Fruit fly (Drosophila melanogaster) whole organism, embryonic: ENCODE measurements around the gene CkIIbeta.
A peak's percentile ranks its signal among the peaks of the same experiment; 100 is the strongest.

Experiments used
- CG10431 ChIP-seq: fragments of 200-800 bp; sonication (Bioruptor generic); optimal IDR thresholded peaks from 3 replicates; lab custom pipeline; 2018; ENCODE audit warnings: missing biosample characterization, mild to moderate bottlenecking, missing genetic modification characterization
- CG13123 ChIP-seq: fragments of 200-800 bp; sonication (Bioruptor generic); optimal IDR thresholded peaks from 2 replicates; lab custom pipeline; 2016; ENCODE audit warnings: missing biosample characterization, missing genetic modification characterization
- CG13624 ChIP-seq: fragments of 200-800 bp; sonication (Bioruptor generic); optimal IDR thresholded peaks from 2 replicates; lab custom pipeline; 2016; ENCODE audit warnings: missing biosample characterization, missing genetic modification characterization
- CG1529 ChIP-seq: fragments of 200-800 bp; sonication (Bioruptor generic); optimal IDR thresholded peaks from 3 replicates; lab custom pipeline; 2018; ENCODE audit warnings: missing biosample characterization, missing genetic modification characterization
- CG17568 ChIP-seq: fragments of 200-800 bp; sonication (Bioruptor generic); optimal IDR thresholded peaks from 2 replicates; lab custom pipeline; 2018; ENCODE audit warnings: missing biosample characterization, mild to moderate bottlenecking, missing genetic modification characterization, moderate library complexity
- CG17612 ChIP-seq: fragments of 200-800 bp; sonication (Bioruptor generic); IDR thresholded peaks from 2 replicates; pipeline ENCODE4 v1.3.6; 2022; ENCODE audit warnings: missing biosample characterization, missing genetic modification characterization
- CG1832 ChIP-seq: fragments of 200-800 bp; sonication (Bioruptor generic); optimal IDR thresholded peaks from 2 replicates; lab custom pipeline; 2017; ENCODE audit warnings: missing biosample characterization, mild to moderate bottlenecking, missing genetic modification characterization, inconsistent platforms
- CG2129 ChIP-seq: fragments of 200-800 bp; sonication (Bioruptor generic); IDR thresholded peaks from 2 replicates; pipeline ENCODE4 v1.3.6; 2022; ENCODE audit warnings: missing biosample characterization, missing genetic modification characterization; ENCODE audit not compliant: partially characterized antibody
- CG3995 ChIP-seq: fragments of 200-800 bp; sonication (Bioruptor generic); optimal IDR thresholded peaks from 3 replicates; lab custom pipeline; 2016; ENCODE audit warnings: missing biosample characterization, missing genetic modification characterization
- CG4360 ChIP-seq: fragments of 200-800 bp; sonication (Bioruptor generic); IDR thresholded peaks from 2 replicates; pipeline ENCODE4 v1.3.6; 2022; ENCODE audit warnings: missing biosample characterization, missing genetic modification characterization
- CG4854 ChIP-seq: fragments of 200-800 bp; sonication (Bioruptor generic); optimal IDR thresholded peaks from 2 replicates; lab custom pipeline; 2016; ENCODE audit warnings: missing biosample characterization, missing genetic modification characterization, inconsistent platforms
- CG5180 ChIP-seq: fragments of 200-800 bp; sonication (Bioruptor generic); optimal IDR thresholded peaks from 3 replicates; lab custom pipeline; 2017; ENCODE audit warnings: missing biosample characterization, missing genetic modification characterization, mild to moderate bottlenecking, moderate library complexity, missing genetic modification reagents
- CG6765 ChIP-seq: fragments of 200-800 bp; sonication (Bioruptor generic); optimal IDR thresholded peaks from 3 replicates; lab custom pipeline; 2017; ENCODE audit warnings: missing biosample characterization, mild to moderate bottlenecking, missing genetic modification characterization
- CG6813 ChIP-seq: fragments of 200-800 bp; sonication (Bioruptor generic); optimal IDR thresholded peaks from 2 replicates; lab custom pipeline; 2017; ENCODE audit warnings: missing biosample characterization, missing genetic modification characterization, mild to moderate bottlenecking, moderate library complexity, missing genetic modification reagents
- CG8478 ChIP-seq: fragments of >200 bp; optimal IDR thresholded peaks from 2 replicates; lab custom pipeline; 2018
- CG9797 ChIP-seq: fragments of 200-800 bp; sonication (Bioruptor generic); optimal IDR thresholded peaks from 3 replicates; lab custom pipeline; 2018; ENCODE audit warnings: missing biosample characterization, mild to moderate bottlenecking, missing genetic modification characterization
- CrebB ChIP-seq: fragments of 200-800 bp; sonication (Bioruptor generic); optimal IDR thresholded peaks from 3 replicates; lab custom pipeline; 2018; ENCODE audit warnings: missing biosample characterization, mild to moderate bottlenecking, missing genetic modification characterization
- GATAe ChIP-seq: fragments of 200-800 bp; sonication (Bioruptor generic); conservative IDR thresholded peaks from 2 replicates; pipeline ENCODE4 v1.3.6; 2022; ENCODE audit warnings: missing biosample characterization, missing genetic modification characterization
- HLH54F ChIP-seq: fragments of 200-800 bp; sonication (Bioruptor generic); optimal IDR thresholded peaks from 3 replicates; lab custom pipeline; 2016; ENCODE audit warnings: missing biosample characterization, missing genetic modification characterization
- HmgD ChIP-seq: fragments of 200-800 bp; sonication (Bioruptor generic); optimal IDR thresholded peaks from 3 replicates; lab custom pipeline; 2016; ENCODE audit warnings: missing biosample characterization, missing genetic modification characterization
- Hmx ChIP-seq: fragments of 200-800 bp; sonication (Bioruptor generic); optimal IDR thresholded peaks from 2 replicates; lab custom pipeline; 2016; ENCODE audit warnings: missing biosample characterization, missing genetic modification characterization
- Hr78 ChIP-seq, 2 experiments: fragments of 200-800 bp in 1 of 2; fragments of >200 bp in 1 of 2; sonication (Bioruptor generic) in 1 of 2; optimal IDR thresholded peaks; 2 replicates each; lab custom pipeline; 2017 to 2019; ENCODE audit warnings: missing biosample characterization in 2 of 2, missing genetic modification characterization in 2 of 2, mild to moderate bottlenecking in 1 of 2, moderate library complexity in 1 of 2
- Myb ChIP-seq: fragments of 200-800 bp; sonication (Bioruptor generic); optimal IDR thresholded peaks from 2 replicates; lab custom pipeline; 2016; ENCODE audit warnings: missing biosample characterization, missing genetic modification characterization
- Opbp ChIP-seq: fragments of 200-800 bp; sonication (Bioruptor generic); IDR thresholded peaks from 3 replicates; pipeline ENCODE4 v1.3.6; 2022; ENCODE audit warnings: missing biosample characterization, missing genetic modification characterization; ENCODE audit not compliant: partially characterized antibody
- Tbp ChIP-seq: fragments of >200 bp; optimal IDR thresholded peaks from 2 replicates; lab custom pipeline; 2018; ENCODE audit warnings: missing biosample characterization, missing genetic modification characterization
- Trl ChIP-seq, 3 experiments: fragments of >200 bp in 2 of 3; fragments of 200-800 bp in 1 of 3; sonication (Bioruptor generic) in 1 of 3; optimal IDR thresholded peaks; 2 replicates in 1 of 3; 3 replicates in 2 of 3; lab custom pipeline; 2016 to 2017; ENCODE audit warnings: missing biosample characterization in 1 of 3, missing genetic modification characterization in 1 of 3
- bowl ChIP-seq: fragments of 200-800 bp; sonication (Bioruptor generic); IDR thresholded peaks from 2 replicates; pipeline ENCODE4 v1.3.6; 2022; ENCODE audit warnings: missing biosample characterization, missing genetic modification characterization
- bsh ChIP-seq, 2 experiments: fragments of 200-800 bp; sonication (Bioruptor generic); optimal IDR thresholded peaks; 2 replicates each; lab custom pipeline; 2017 to 2018; ENCODE audit warnings: mild to moderate bottlenecking in 2 of 2, missing biosample characterization in 2 of 2, missing genetic modification characterization in 2 of 2, moderate library complexity in 1 of 2
- cg ChIP-seq: fragments of 200-800 bp; sonication (Bioruptor generic); optimal IDR thresholded peaks from 3 replicates; lab custom pipeline; 2019; ENCODE audit warnings: missing biosample characterization, mild to moderate bottlenecking, missing genetic modification characterization, moderate library complexity
- dan ChIP-seq: fragments of 200-800 bp; sonication (Bioruptor generic); IDR thresholded peaks from 2 replicates; pipeline ENCODE4 v1.3.6; 2022; ENCODE audit warnings: missing biosample characterization, missing genetic modification characterization
- dmrt11E ChIP-seq: fragments of 200-800 bp; sonication (Bioruptor generic); optimal IDR thresholded peaks from 3 replicates; lab custom pipeline; 2018; ENCODE audit warnings: missing biosample characterization, mild to moderate bottlenecking, missing genetic modification characterization, moderate library complexity
- ftz-f1 ChIP-seq: fragments of 200-800 bp; sonication (Bioruptor generic); optimal IDR thresholded peaks from 2 replicates; lab custom pipeline; 2016; ENCODE audit warnings: missing biosample characterization, missing genetic modification characterization
- gfzf ChIP-seq: fragments of 200-800 bp; sonication (Bioruptor generic); optimal IDR thresholded peaks from 2 replicates; lab custom pipeline; 2016; ENCODE audit warnings: missing biosample characterization, mild to moderate bottlenecking, missing genetic modification characterization, moderate library complexity
- gsb ChIP-seq: fragments of 200-800 bp; sonication (Bioruptor generic); IDR thresholded peaks from 2 replicates; pipeline ENCODE4 v1.3.6; 2022; ENCODE audit warnings: missing biosample characterization, missing genetic modification characterization
- ham ChIP-seq: fragments of 200-800 bp; sonication (Bioruptor generic); IDR thresholded peaks from 2 replicates; pipeline ENCODE4 v1.3.6; 2022; ENCODE audit warnings: missing biosample characterization, missing genetic modification characterization
- knrl ChIP-seq: fragments of 200-800 bp; sonication (Bioruptor generic); IDR thresholded peaks from 3 replicates; pipeline ENCODE4 v1.3.6; 2022; ENCODE audit warnings: missing biosample characterization, missing genetic modification characterization; ENCODE audit not compliant: partially characterized antibody
- lola ChIP-seq, 3 experiments: fragments of >200 bp in 2 of 3; fragments of 200-800 bp in 1 of 3; sonication (Bioruptor generic) in 1 of 3; optimal IDR thresholded peaks; 2 replicates each; lab custom pipeline; 2017 to 2019; ENCODE audit warnings: missing biosample characterization in 3 of 3, missing genetic modification characterization in 3 of 3, mild to moderate bottlenecking in 1 of 3, moderate library complexity in 1 of 3
- nau ChIP-seq: fragments of 200-800 bp; sonication (Bioruptor generic); optimal IDR thresholded peaks from 3 replicates; lab custom pipeline; 2017; ENCODE audit warnings: missing biosample characterization, mild to moderate bottlenecking, missing genetic modification characterization, missing genetic modification reagents
- nom ChIP-seq: fragments of 200-800 bp; sonication (Bioruptor generic); optimal IDR thresholded peaks from 2 replicates; lab custom pipeline; 2017; ENCODE audit warnings: missing biosample characterization, missing genetic modification characterization, mild to moderate bottlenecking, moderate library complexity, missing genetic modification reagents
- oc ChIP-seq: fragments of 200-800 bp; sonication (Bioruptor generic); optimal IDR thresholded peaks from 2 replicates; lab custom pipeline; 2018; ENCODE audit warnings: missing biosample characterization, mild to moderate bottlenecking, missing genetic modification characterization, moderate library complexity
- sc ChIP-seq, 3 experiments: fragments of >200 bp in 2 of 3; fragments of 200-800 bp in 1 of 3; sonication (Bioruptor generic) in 1 of 3; optimal IDR thresholded peaks; 2 replicates in 2 of 3; 3 replicates in 1 of 3; lab custom pipeline; 2017; ENCODE audit warnings: mild to moderate bottlenecking in 1 of 3, missing biosample characterization in 1 of 3, missing genetic modification characterization in 1 of 3, missing genetic modification reagents in 1 of 3
- sima ChIP-seq: fragments of 200-800 bp; sonication (Bioruptor generic); optimal IDR thresholded peaks from 2 replicates; lab custom pipeline; 2016; ENCODE audit warnings: missing biosample characterization, missing genetic modification characterization
- so ChIP-seq: fragments of 200-800 bp; sonication (Bioruptor generic); IDR thresholded peaks from 3 replicates; pipeline ENCODE4 v1.3.6; 2022; ENCODE audit warnings: missing biosample characterization, missing genetic modification characterization
- sob ChIP-seq: fragments of 200-800 bp; sonication (Bioruptor generic); IDR thresholded peaks from 2 replicates; pipeline ENCODE4 v1.3.6; 2022; ENCODE audit warnings: missing biosample characterization, missing genetic modification characterization
- tio ChIP-seq: fragments of 200-800 bp; sonication (Bioruptor generic); optimal IDR thresholded peaks from 2 replicates; lab custom pipeline; 2017; ENCODE audit warnings: missing biosample characterization, missing genetic modification characterization, inconsistent platforms
- tup ChIP-seq: fragments of 200-800 bp; sonication (Bioruptor generic); optimal IDR thresholded peaks from 2 replicates; lab custom pipeline; 2016; ENCODE audit warnings: missing biosample characterization, mild to moderate bottlenecking, missing genetic modification characterization, moderate library complexity
- unc-4 ChIP-seq: fragments of 200-800 bp; sonication (Bioruptor generic); IDR thresholded peaks from 2 replicates; pipeline ENCODE4 v1.3.6; 2022; ENCODE audit warnings: missing biosample characterization, missing genetic modification characterization; ENCODE audit not compliant: partially characterized antibody
- vvl ChIP-seq: fragments of 200-800 bp; sonication (Bioruptor generic); IDR thresholded peaks from 2 replicates; pipeline ENCODE4 v1.3.6; 2022; ENCODE audit warnings: missing biosample characterization, missing genetic modification characterization
- zen2 ChIP-seq: fragments of 200-800 bp; sonication (Bioruptor generic); IDR thresholded peaks from 3 replicates; pipeline ENCODE4 v1.3.6; 2022; ENCODE audit warnings: missing biosample characterization, missing genetic modification characterization; ENCODE audit not compliant: partially characterized antibody

The CkIIbeta gene

DNA sequence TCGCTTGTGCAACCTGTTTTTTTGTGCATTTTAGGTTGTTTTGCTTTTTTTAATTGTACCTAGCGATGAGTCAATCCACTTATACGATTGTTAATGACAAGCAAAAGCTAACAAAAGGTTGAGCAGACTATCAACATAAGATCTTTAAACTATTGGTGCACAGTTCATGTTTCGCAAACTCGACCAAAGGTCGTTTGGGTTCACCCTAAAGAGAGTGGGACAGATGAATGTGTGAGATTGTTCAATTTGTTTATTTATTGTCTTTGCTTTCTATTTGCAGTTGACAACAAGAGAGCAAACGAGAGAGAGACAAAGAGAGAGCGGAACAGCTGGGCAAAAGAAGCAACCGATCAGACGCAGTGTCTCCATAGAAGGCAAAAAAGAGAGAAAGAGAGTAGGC, 30.7 kb downstream of the CkIIbeta start (continued):
- no peak for TF ChIP-seq sc (optimal IDR thresholded peaks at IDR 0.05; lab: Kevin White, UChicago)
- no peak for TF ChIP-seq sc (GFP tag; optimal IDR thresholded peaks at IDR 0.05; lab: Kevin White, UChicago)
- TF ChIP-seq unc-4 (GFP tag; lab: Robert Waterston, UW): no peak
- peak in 1 of 2 experiments; percentile 69 for TF ChIP-seq Hr78 (GFP tag; optimal IDR thresholded peaks at IDR 0.05; lab: Kevin White, UChicago)
- no peak for TF ChIP-seq CG4360 (GFP tag; lab: Robert Waterston, UW)
- TF ChIP-seq GATAe: no peak
- TF ChIP-seq CrebB: peak; percentile 32
- TF ChIP-seq CG2129: no peak
- TF ChIP-seq ftz-f1 (GFP tag; lab: Kevin White, UChicago): no peak
- TF ChIP-seq CG17568 (GFP tag; lab: Kevin White, UChicago): no peak
- TF ChIP-seq gfzf (GFP tag; lab: Kevin White, UChicago): no peak
- TF ChIP-seq CG10431 (GFP tag; lab: Kevin White, UChicago): peak; percentile 60
- TF ChIP-seq CG8478: no peak
- TF ChIP-seq so (GFP tag; lab: Robert Waterston, UW): no peak
- TF ChIP-seq HLH54F (GFP tag; lab: Kevin White, UChicago): no peak
- TF ChIP-seq CG13123 (GFP tag; lab: Kevin White, UChicago): no peak
- no peak for TF ChIP-seq CG1529 (GFP tag; lab: Kevin White, UChicago)
- TF ChIP-seq CG1832: no peak
- TF ChIP-seq CG6813 (GFP tag; lab: Kevin White, UChicago): peak; percentile 55
- TF ChIP-seq CG6765 (GFP tag; lab: Kevin White, UChicago): no peak
- TF ChIP-seq dmrt11E (tag; lab: Kevin White, UChicago): peak; percentile 1
- no peak for TF ChIP-seq CG5180 (GFP tag; lab: Kevin White, UChicago)
- peak; percentile 33; the same call in 1 of the 2 replicates for TF ChIP-seq vvl (GFP tag; lab: Robert Waterston, UW)
- TF ChIP-seq oc: no peak
- no peak for TF ChIP-seq tio (GFP tag; lab: Kevin White, UChicago)
- TF ChIP-seq ham (GFP tag; lab: Robert Waterston, UW): no peak
- TF ChIP-seq lola (GFP tag; optimal IDR thresholded peaks at IDR 0.05; lab: Kevin White, UChicago): no peak
- peak; percentile 70 for TF ChIP-seq nom
- TF ChIP-seq nau (GFP tag; lab: Kevin White, UChicago): no peak
- TF ChIP-seq Hmx: no peak
- TF ChIP-seq knrl (GFP tag; lab: Robert Waterston, UW): no peak
- no peak for TF ChIP-seq CG9797
- TF ChIP-seq cg (GFP tag; lab: Kevin White, UChicago): no peak
- no peak for TF ChIP-seq dan (GFP tag; lab: Robert Waterston, UW)
- no peak for TF ChIP-seq Myb (GFP tag; lab: Kevin White, UChicago)
- TF ChIP-seq CG17612: no peak
- TF ChIP-seq CG4854 (GFP tag; lab: Kevin White, UChicago): no peak
- no peak for TF ChIP-seq tup
- no peak for TF ChIP-seq bowl
- TF ChIP-seq CG13624 (GFP tag; lab: Kevin White, UChicago): no peak
- no peak for TF ChIP-seq HmgD (GFP tag; lab: Kevin White, UChicago)
- no peak for TF ChIP-seq gsb (GFP tag; lab: Robert Waterston, UW)
- TF ChIP-seq sima: no peak
- TF ChIP-seq Opbp (GFP tag; lab: Robert Waterston, UW): no peak
- no peak for TF ChIP-seq sob
- TF ChIP-seq Trl (optimal IDR thresholded peaks at IDR 0.05; lab: Kevin White, UChicago): peak; percentile 51 to 74
- TF ChIP-seq Trl (GFP tag; optimal IDR thresholded peaks at IDR 0.05; lab: Kevin White, UChicago): peak; percentile 4
- no peak for TF ChIP-seq CG3995 (GFP tag; lab: Kevin White, UChicago)
- TF ChIP-seq zen2 (GFP tag; lab: Robert Waterston, UW): no peak
- TF ChIP-seq Tbp (GFP tag; lab: Kevin White, UChicago): no peak
- TF ChIP-seq bsh (GFP tag; optimal IDR thresholded peaks at IDR 0.05; lab: Kevin White, UChicago): peak; percentile 34 to 51
